Worm (Caenorhabditis elegans): ENCODE measurements around the gene ZK1098.3.

Gene ZK1098.3

DNA sequence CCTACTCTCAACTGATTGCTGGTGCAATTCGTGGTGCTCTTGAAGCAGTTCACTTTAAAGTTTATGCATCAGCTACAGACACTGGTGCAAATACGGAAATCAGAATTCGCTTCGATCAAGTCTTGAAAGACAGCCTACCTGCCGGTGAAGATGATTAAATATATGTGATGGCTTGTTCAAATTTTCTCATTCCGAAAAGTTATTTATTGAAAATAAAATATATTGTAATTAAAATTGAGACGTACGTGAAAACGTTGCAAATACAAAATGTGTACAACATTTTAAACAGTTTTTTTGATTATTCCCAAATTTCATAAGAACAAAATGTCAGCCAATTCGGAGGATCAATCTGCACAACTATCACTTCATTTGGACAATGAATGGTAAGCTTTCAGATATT is 11.7 kb downstream of the ZK1098.3 start, which contains the start of gene ZK1098.6:
Gene ZK1098.6, plus strand, starts transcription at position 301 of the 400 bp plus-strand sequence.
- TF ChIP-seq mep-1 (tag; optimal IDR thresholded peaks at IDR 0.05) (no peak), elt-1 (tag; optimal IDR thresholded peaks at IDR 0.05; ENCODE audit: borderline replicate concordance, insufficient read depth) (no peak), hlh-1 (tag; optimal IDR thresholded peaks at IDR 0.05) (no peak), lin-13 (tag; optimal IDR thresholded peaks at IDR 0.05) (no peak)

DNA sequence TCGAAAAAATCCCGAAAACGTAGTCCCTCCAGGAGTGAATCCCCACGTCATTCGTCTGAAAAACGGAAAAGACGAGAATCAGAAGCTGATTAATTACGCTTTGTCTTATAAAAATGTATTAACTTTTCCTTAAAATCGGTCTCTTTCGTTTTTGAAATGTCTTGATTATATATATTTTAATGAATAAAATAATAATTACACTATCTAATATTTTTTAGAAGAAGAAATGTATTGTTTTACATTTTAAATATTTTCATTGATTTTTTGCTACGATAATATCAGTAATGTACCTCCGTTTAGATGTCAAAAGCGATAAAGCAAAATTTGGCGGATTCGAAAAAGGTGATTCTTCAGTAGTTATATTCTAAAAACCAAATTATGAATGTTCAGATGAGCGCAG is 13.3 kb downstream of the ZK1098.3 start, which contains the start of gene trpp-3:
Gene trpp-3, plus strand, starts transcription at position 301 of the 400 bp plus-strand sequence.
- no peak for TF ChIP-seq unc-62 (GFP tag; optimal IDR thresholded peaks at IDR 0.05)
- TF ChIP-seq M03D4.4 (tag; optimal IDR thresholded peaks at IDR 0.05) = no peak
- no peak for TF ChIP-seq nhr-28 (tag; optimal IDR thresholded peaks at IDR 0.05)
- TF ChIP-seq unc-120 (tag; optimal IDR thresholded peaks at IDR 0.05; ENCODE audit: poor library complexity, severe bottlenecking) = no peak
- TF ChIP-seq nhr-2 (tag; optimal IDR thresholded peaks at IDR 0.05) = no peak
- no peak for TF ChIP-seq mab-5 (tag; optimal IDR thresholded peaks at IDR 0.05)
- TF ChIP-seq nhr-237 (tag; optimal IDR thresholded peaks at IDR 0.05) = no peak
- no peak for TF ChIP-seq cnd-1 (tag; optimal IDR thresholded peaks at IDR 0.05)
- no peak for TF ChIP-seq flh-1 (GFP tag; optimal IDR thresholded peaks at IDR 0.05)
- TF ChIP-seq nhr-12 (tag; optimal IDR thresholded peaks at IDR 0.05) = no peak
- no peak for TF ChIP-seq lin-13 (tag; optimal IDR thresholded peaks at IDR 0.05)
- TF ChIP-seq mep-1 (tag; optimal IDR thresholded peaks at IDR 0.05) = no peak
- TF ChIP-seq unc-39 (tag; optimal IDR thresholded peaks at IDR 0.05) = no peak
- TF ChIP-seq ceh-43 (GFP tag; optimal IDR thresholded peaks at IDR 0.05) = no peak

DNA sequence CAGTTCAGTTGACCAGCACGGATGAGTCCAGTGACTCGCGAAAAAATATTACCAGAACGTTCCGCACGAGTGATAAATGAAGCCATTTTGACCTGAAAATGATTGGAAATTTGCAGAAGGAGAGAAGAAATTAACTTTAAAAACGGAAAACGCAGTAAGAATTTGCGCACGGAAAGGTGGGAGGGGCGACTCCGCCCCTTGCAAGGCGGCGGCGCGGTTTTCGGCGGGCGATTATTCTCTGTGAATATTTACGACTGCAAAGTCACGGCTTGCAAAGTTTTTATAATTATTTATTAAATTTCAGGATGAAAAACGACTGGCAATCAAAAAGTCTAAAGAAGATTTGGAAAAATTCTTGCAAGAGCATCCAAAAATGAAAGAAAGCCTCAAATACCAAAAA is 14.9 kb downstream of the ZK1098.3 start, which contains the start of gene mrps-23:
Gene mrps-23, minus strand, starts transcription at position 92 of the 400 bp plus-strand sequence.
- TF ChIP-seq ceh-43 (GFP tag; optimal IDR thresholded peaks at IDR 0.05) (no peak), tbx-8 (GFP tag; optimal IDR thresholded peaks at IDR 0.05) (no peak), nhr-2 (tag; optimal IDR thresholded peaks at IDR 0.05) (no peak), lin-32 (GFP tag; optimal IDR thresholded peaks at IDR 0.05) (no peak), elt-3 (tag; optimal IDR thresholded peaks at IDR 0.05) (no peak), M03D4.4 (tag; optimal IDR thresholded peaks at IDR 0.05) (no peak), mls-2 (tag; optimal IDR thresholded peaks at IDR 0.05) (no peak), nhr-76 (tag; optimal IDR thresholded peaks at IDR 0.05) (no peak), cnd-1 (tag; optimal IDR thresholded peaks at IDR 0.05) (no peak), elt-1 (tag; optimal IDR thresholded peaks at IDR 0.05; ENCODE audit: borderline replicate concordance, insufficient read depth) (no peak), sptf-1 (tag; optimal IDR thresholded peaks at IDR 0.05) (no peak), nhr-28 (tag; optimal IDR thresholded peaks at IDR 0.05) (no peak), mep-1 (tag; optimal IDR thresholded peaks at IDR 0.05) (peak; percentile 16), drap-1 (GFP tag; optimal IDR thresholded peaks at IDR 0.05) (no peak), unc-62 (GFP tag; optimal IDR thresholded peaks at IDR 0.05) (no peak), unc-39 (tag; optimal IDR thresholded peaks at IDR 0.05) (no peak), lsy-2 (tag; optimal IDR thresholded peaks at IDR 0.05) (peak; percentile 36), snpc-4 (tag; optimal IDR thresholded peaks at IDR 0.05) (no peak), ceh-83 (GFP tag; optimal IDR thresholded peaks at IDR 0.05) (peak; percentile 13), ztf-11 (tag; optimal IDR thresholded peaks at IDR 0.05) (no peak), pha-4 (tag; optimal IDR thresholded peaks at IDR 0.05) (no peak), zip-8 (tag; optimal IDR thresholded peaks at IDR 0.05) (no peak), nhr-237 (tag; optimal IDR thresholded peaks at IDR 0.05) (no peak)

DNA sequence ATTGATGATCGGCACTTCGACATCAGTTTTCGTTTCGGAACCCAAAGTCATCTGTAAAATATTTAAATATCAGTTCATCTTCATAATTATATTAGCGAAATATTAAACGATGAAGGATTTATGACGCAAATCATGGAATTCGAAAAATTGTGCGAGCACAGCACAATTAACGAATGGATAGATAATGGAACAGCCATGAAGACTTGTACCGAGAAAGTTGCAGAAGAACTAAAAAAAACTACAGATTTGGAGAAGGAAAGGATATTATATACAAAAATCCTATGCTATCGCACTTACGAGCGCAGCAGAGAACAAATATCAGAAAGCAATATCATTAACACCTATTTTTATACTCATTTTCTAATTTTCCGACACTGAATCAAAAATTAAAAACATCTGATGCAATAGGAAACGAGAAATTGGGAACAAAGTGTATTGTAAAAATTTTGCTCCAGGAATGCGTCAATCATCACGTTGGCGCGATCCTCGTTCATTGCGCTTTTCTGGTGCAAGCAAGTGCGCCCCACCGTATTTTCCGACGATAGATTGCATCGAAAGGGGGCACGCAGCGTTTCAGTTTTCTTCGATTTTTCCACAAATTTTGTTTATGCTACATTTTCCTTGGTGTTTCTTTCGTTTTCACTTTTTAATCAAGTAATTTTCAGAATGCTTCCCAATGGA is 17.0 kb downstream of the ZK1098.3 start, which contains the start of the genes clu-1 and prp-40:
Gene clu-1, minus strand, starts transcription at position 51 of the 681 bp plus-strand sequence.
Gene prp-40, plus strand, starts transcription at position 666 of the 681 bp plus-strand sequence.
- peak; percentile 75 for TF ChIP-seq nhr-237 (tag; optimal IDR thresholded peaks at IDR 0.05)
- no peak for TF ChIP-seq mab-5 (tag; optimal IDR thresholded peaks at IDR 0.05)
- TF ChIP-seq snpc-4 (tag; optimal IDR thresholded peaks at IDR 0.05) = no peak
- peak; percentile 58 for TF ChIP-seq ceh-39 (tag; optimal IDR thresholded peaks at IDR 0.05)
- peak; percentile 88 for TF ChIP-seq pha-4 (tag; optimal IDR thresholded peaks at IDR 0.05)
- no peak for TF ChIP-seq mls-2 (tag; optimal IDR thresholded peaks at IDR 0.05)
- no peak for TF ChIP-seq ceh-43 (GFP tag; optimal IDR thresholded peaks at IDR 0.05)
- peak; percentile 72 for TF ChIP-seq ces-1 (GFP tag; optimal IDR thresholded peaks at IDR 0.05)
- TF ChIP-seq lsy-2 (tag; optimal IDR thresholded peaks at IDR 0.05) = peak; percentile 82
- TF ChIP-seq mep-1 (tag; optimal IDR thresholded peaks at IDR 0.05) = peak; percentile 63
- TF ChIP-seq sptf-1 (tag; optimal IDR thresholded peaks at IDR 0.05) = no peak
- no peak for TF ChIP-seq sem-2 (GFP tag; optimal IDR thresholded peaks at IDR 0.05)
- TF ChIP-seq drap-1 (GFP tag; optimal IDR thresholded peaks at IDR 0.05) = peak; percentile 15
- peak; percentile 30 for TF ChIP-seq unc-120 (tag; optimal IDR thresholded peaks at IDR 0.05; ENCODE audit: poor library complexity, severe bottlenecking)
- peak; percentile 13 for TF ChIP-seq elt-1 (tag; optimal IDR thresholded peaks at IDR 0.05; ENCODE audit: borderline replicate concordance, insufficient read depth)
- no peak for TF ChIP-seq unc-39 (tag; optimal IDR thresholded peaks at IDR 0.05)
- TF ChIP-seq nhr-28 (tag; optimal IDR thresholded peaks at IDR 0.05) = no peak
- no peak for TF ChIP-seq elt-3 (tag; optimal IDR thresholded peaks at IDR 0.05)
- TF ChIP-seq nhr-12 (tag; optimal IDR thresholded peaks at IDR 0.05) = no peak
- TF ChIP-seq lin-32 (GFP tag; optimal IDR thresholded peaks at IDR 0.05) = no peak
- TF ChIP-seq nhr-2 (tag; optimal IDR thresholded peaks at IDR 0.05) = no peak
- peak; percentile 81 for TF ChIP-seq lin-13 (tag; optimal IDR thresholded peaks at IDR 0.05)
- TF ChIP-seq ham-2 (GFP tag; optimal IDR thresholded peaks at IDR 0.05) = no peak
- no peak for TF ChIP-seq ztf-11 (tag; optimal IDR thresholded peaks at IDR 0.05)
- TF ChIP-seq ceh-83 (GFP tag; optimal IDR thresholded peaks at IDR 0.05) = no peak
- no peak for TF ChIP-seq zip-8 (tag; optimal IDR thresholded peaks at IDR 0.05)
- TF ChIP-seq blmp-1 (tag; optimal IDR thresholded peaks at IDR 0.05) = no peak
- TF ChIP-seq bed-3 (GFP tag; optimal IDR thresholded peaks at IDR 0.05) = no peak
- TF ChIP-seq cnd-1 (tag; optimal IDR thresholded peaks at IDR 0.05) = no peak
- TF ChIP-seq hlh-1 (tag; optimal IDR thresholded peaks at IDR 0.05) = peak; percentile 36
- TF ChIP-seq tbx-8 (GFP tag; optimal IDR thresholded peaks at IDR 0.05) = no peak
- peak; percentile 24 for TF ChIP-seq unc-62 (GFP tag; optimal IDR thresholded peaks at IDR 0.05)
- TF ChIP-seq nhr-76 (tag; optimal IDR thresholded peaks at IDR 0.05) = no peak
- TF ChIP-seq M03D4.4 (tag; optimal IDR thresholded peaks at IDR 0.05) = no peak
- TF ChIP-seq flh-1 (GFP tag; optimal IDR thresholded peaks at IDR 0.05) = no peak
